Worm (Caenorhabditis elegans) whole organism, young adult: ENCODE data around the gene col-108.

Experiments
- F23B12.7 ChIP-seq: sonication (generic microtip); optimal IDR thresholded peaks from 2 replicates; lab custom pipeline; 2017; ENCODE audit warnings: missing genetic modification characterization, mild to moderate bottlenecking, missing compliant biosample characterization, antibody characterized with exemption, moderate library complexity; ENCODE audit not compliant: insufficient read depth
- ama-1 ChIP-seq, 3 experiments: fragments of 150-350 bp in 1 of 3; sonication (generic microtip) in 2 of 3; optimal IDR thresholded peaks; 2 replicates each; lab custom pipeline; 2014 to 2018; ENCODE audit warnings: missing biosample characterization in 2 of 3, missing genetic modification characterization in 2 of 3, missing genetic modification reagents in 2 of 3
- bed-2 ChIP-seq: fragments of 200-800 bp; sonication (Bioruptor generic); IDR thresholded peaks from 2 replicates; pipeline ENCODE4 v1.3.6; 2022; ENCODE audit warnings: missing genetic modification reagents, missing genetic modification characterization, missing compliant biosample characterization
- egl-44 ChIP-seq: fragments of 200-800 bp; sonication (Bioruptor generic); IDR thresholded peaks from 2 replicates; pipeline ENCODE4 v1.3.6; 2022; ENCODE audit warnings: missing genetic modification reagents, missing genetic modification characterization, missing compliant biosample characterization
- lin-26 ChIP-seq: fragments of 200-800 bp; sonication (Bioruptor generic); IDR thresholded peaks from 2 replicates; pipeline ENCODE4 v1.3.6; 2022; ENCODE audit warnings: missing genetic modification reagents, missing genetic modification characterization, missing compliant biosample characterization
- pha-4 ChIP-seq: fragments of 150-350 bp; sonication (generic microtip); optimal IDR thresholded peaks from 2 replicates; lab custom pipeline; 2014; ENCODE audit warnings: missing biosample characterization, missing genetic modification reagents, missing genetic modification characterization

ce11 chrIV:1818467-1819076 is 50.2 kb downstream of the col-108 start:
- TF ChIP-seq ama-1 (optimal IDR thresholded peaks at IDR 0.05; lab: Kevin White, UChicago) (no peak), ama-1 (GFP tag; optimal IDR thresholded peaks at IDR 0.05; lab: Kevin White, UChicago) (no peak), pha-4 (tag; lab: Kevin White, UChicago) (no peak), lin-26 (GFP tag; lab: Robert Waterston, UW) (no peak), bed-2 (GFP tag; lab: Robert Waterston, UW) (no peak), egl-44 (no peak), F23B12.7 (tag; lab: Kevin White, UChicago) (no peak)
